Worm (Caenorhabditis elegans): Measurements from ENCODE around the gene F27B3.8.

- TF ChIP-seq sem-4 (tag; optimal IDR thresholded peaks at IDR 0.05) (no peak), nhr-11 (tag; optimal IDR thresholded peaks at IDR 0.05) (no peak)
These were observed 40.5 kb downstream of the F27B3.8 start, which contains the start of gene C13B9.2 for ce11 chrIII:6619952-6620351.

Data from whole organism, L2 larva.